Worm (Caenorhabditis elegans) whole organism, midembryonic: ENCODE results near the gene del-5.

Experiments
- T22C8.4 ChIP-seq: fragments of 200-800 bp; sonication (Bioruptor generic); IDR thresholded peaks from 2 replicates; pipeline ENCODE4 v1.3.6; 2022; ENCODE audit warnings: missing genetic modification characterization, missing compliant biosample characterization
- cog-1 ChIP-seq: sonication (generic microtip); optimal IDR thresholded peaks from 2 replicates; lab custom pipeline; 2016; ENCODE audit warnings: missing genetic modification characterization, missing compliant biosample characterization
- flt-1 ChIP-seq: fragments of 200-800 bp; sonication (Bioruptor generic); IDR thresholded peaks from 2 replicates; pipeline ENCODE4 v1.3.6; 2022; ENCODE audit warnings: missing genetic modification characterization, missing compliant biosample characterization
- klf-2 ChIP-seq: fragments of 200-800 bp; sonication (Bioruptor generic); conservative IDR thresholded peaks from 2 replicates; pipeline ENCODE4 v1.3.6; 2022; ENCODE audit warnings: missing genetic modification reagents, missing genetic modification characterization, missing compliant biosample characterization
- med-1 ChIP-seq: sonication (generic microtip); optimal IDR thresholded peaks from 2 replicates; lab custom pipeline; 2017; ENCODE audit warnings: missing genetic modification characterization, mild to moderate bottlenecking, missing compliant biosample characterization, antibody characterized with exemption, missing genetic modification reagents; ENCODE audit not compliant: insufficient read depth
- ref-1 ChIP-seq: fragments of 200-800 bp; sonication (Bioruptor generic); conservative IDR thresholded peaks from 2 replicates; pipeline ENCODE4 v1.3.6; 2022; ENCODE audit warnings: missing genetic modification reagents, missing genetic modification characterization, missing compliant biosample characterization
- tab-1 ChIP-seq: fragments of 200-800 bp; sonication (Bioruptor generic); IDR thresholded peaks from 2 replicates; pipeline ENCODE4 v1.3.6; 2022; ENCODE audit warnings: missing genetic modification characterization, missing compliant biosample characterization
- ztf-23 ChIP-seq: fragments of 200-800 bp; sonication (Bioruptor generic); IDR thresholded peaks from 2 replicates; pipeline ENCODE4 v1.3.6; 2022; ENCODE audit warnings: missing genetic modification reagents, missing genetic modification characterization, missing compliant biosample characterization
- ztf-29 ChIP-seq: fragments of 200-800 bp; sonication (Bioruptor generic); IDR thresholded peaks from 2 replicates; pipeline ENCODE4 v1.3.6; 2022; ENCODE audit warnings: missing genetic modification reagents, missing genetic modification characterization, missing compliant biosample characterization

Gene del-5

ce11 chrX:10991352-10992172 is 16.4 kb downstream of the del-5 start:
- no peak for TF ChIP-seq ztf-23 (GFP tag; lab: Robert Waterston, UW)
- no peak for TF ChIP-seq ztf-29 (GFP tag; lab: Robert Waterston, UW)
- TF ChIP-seq T22C8.4 (GFP tag; lab: Robert Waterston, UW): no peak

DNA sequence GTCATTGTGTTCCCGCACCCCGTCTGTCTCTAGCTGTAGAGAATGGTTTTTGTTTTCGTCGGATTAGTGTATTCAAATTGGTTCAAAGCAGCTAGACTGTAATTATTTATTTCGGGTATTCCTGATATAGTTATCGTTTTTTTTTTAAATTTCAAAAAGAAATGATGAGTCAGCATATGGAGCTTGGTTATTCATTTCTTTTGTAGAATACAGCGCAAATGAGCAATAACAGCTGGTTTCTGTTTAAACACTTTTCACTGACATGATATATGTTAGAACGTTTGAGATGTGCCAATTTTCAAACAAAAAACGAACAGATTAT is 17.2 kb downstream of the del-5 start:
- no peak for TF ChIP-seq ztf-23 (GFP tag; lab: Robert Waterston, UW)
- no peak for TF ChIP-seq ztf-29 (GFP tag; lab: Robert Waterston, UW)
- no peak for TF ChIP-seq flt-1 (GFP tag; lab: Robert Waterston, UW)
- no peak for TF ChIP-seq klf-2
- TF ChIP-seq tab-1 (GFP tag; lab: Robert Waterston, UW): no peak
- no peak for TF ChIP-seq cog-1 (tag; lab: Kevin White, UChicago)
- TF ChIP-seq T22C8.4 (GFP tag; lab: Robert Waterston, UW): no peak
- no peak for TF ChIP-seq ref-1 (GFP tag; lab: Robert Waterston, UW)
- no peak for TF ChIP-seq med-1

- peak; percentile 34 for TF ChIP-seq cog-1 (tag; lab: Kevin White, UChicago)
- TF ChIP-seq T22C8.4 (GFP tag; lab: Robert Waterston, UW): no peak
- TF ChIP-seq flt-1 (GFP tag; lab: Robert Waterston, UW): peak; percentile 68
These were observed 17.7 kb downstream of the del-5 start for ce11 chrX:10990159-10990854.

- no peak for TF ChIP-seq med-1
- TF ChIP-seq ref-1 (GFP tag; lab: Robert Waterston, UW): no peak
- no peak for TF ChIP-seq flt-1 (GFP tag; lab: Robert Waterston, UW)
- TF ChIP-seq ztf-23 (GFP tag; lab: Robert Waterston, UW): no peak
- TF ChIP-seq cog-1 (tag; lab: Kevin White, UChicago): no peak
- TF ChIP-seq klf-2: no peak
- TF ChIP-seq ztf-29 (GFP tag; lab: Robert Waterston, UW): no peak
- no peak for TF ChIP-seq tab-1 (GFP tag; lab: Robert Waterston, UW)
- TF ChIP-seq T22C8.4 (GFP tag; lab: Robert Waterston, UW): no peak
These were observed 18.7 kb downstream of the del-5 start for ce11 chrX:10989286-10989685.

ce11 chrX:10982051-10982450 is 25.9 kb downstream of the del-5 start, which contains the start of gene ver-4:
ver-4 (plus strand) TSS chrX:10982351.
- no peak for TF ChIP-seq tab-1 (GFP tag; lab: Robert Waterston, UW)
- no peak for TF ChIP-seq klf-2
- TF ChIP-seq T22C8.4 (GFP tag; lab: Robert Waterston, UW): no peak
- no peak for TF ChIP-seq med-1
- TF ChIP-seq ztf-29 (GFP tag; lab: Robert Waterston, UW): no peak
- no peak for TF ChIP-seq flt-1 (GFP tag; lab: Robert Waterston, UW)
- no peak for TF ChIP-seq ref-1 (GFP tag; lab: Robert Waterston, UW)
- TF ChIP-seq ztf-23 (GFP tag; lab: Robert Waterston, UW): no peak
- no peak for TF ChIP-seq cog-1 (tag; lab: Kevin White, UChicago)

DNA sequence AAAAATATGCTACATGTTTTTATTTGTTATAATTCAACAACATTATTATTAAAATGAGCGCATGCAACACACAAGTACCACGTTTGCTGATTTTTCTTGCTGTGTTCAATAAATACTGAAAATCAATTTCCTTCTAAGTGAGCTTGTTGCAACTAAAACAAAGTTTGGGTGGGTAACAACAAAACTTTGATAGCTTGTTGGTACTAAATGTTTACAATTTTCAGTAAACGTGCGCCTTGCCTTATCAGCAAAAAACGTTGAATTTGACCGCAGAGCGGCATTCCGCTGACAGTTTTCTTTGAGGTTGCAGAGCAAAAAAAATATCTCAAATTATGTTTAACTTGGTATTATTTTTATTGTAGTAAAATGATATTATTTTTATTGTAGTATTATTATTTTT is 26.6 kb downstream of the del-5 start:
- TF ChIP-seq ref-1 (GFP tag; lab: Robert Waterston, UW) (no peak), ztf-23 (GFP tag; lab: Robert Waterston, UW) (no peak), ztf-29 (GFP tag; lab: Robert Waterston, UW) (no peak), cog-1 (tag; lab: Kevin White, UChicago) (no peak), T22C8.4 (GFP tag; lab: Robert Waterston, UW) (no peak), flt-1 (GFP tag; lab: Robert Waterston, UW) (no peak), tab-1 (GFP tag; lab: Robert Waterston, UW) (no peak), klf-2 (no peak), med-1 (no peak)

ce11 chrX:10979186-10979585 is 28.8 kb downstream of the del-5 start, which contains the start of gene pxn-2:
pxn-2 (minus strand) TSS chrX:10979286.
- TF ChIP-seq tab-1 (GFP tag; lab: Robert Waterston, UW) (no peak), ztf-23 (GFP tag; lab: Robert Waterston, UW) (no peak), ztf-29 (GFP tag; lab: Robert Waterston, UW) (no peak), med-1 (no peak), cog-1 (tag; lab: Kevin White, UChicago) (no peak), flt-1 (GFP tag; lab: Robert Waterston, UW) (no peak), ref-1 (GFP tag; lab: Robert Waterston, UW) (no peak), klf-2 (no peak), T22C8.4 (GFP tag; lab: Robert Waterston, UW) (no peak)

- TF ChIP-seq klf-2 (no peak), med-1 (no peak), T22C8.4 (GFP tag; lab: Robert Waterston, UW) (no peak), flt-1 (GFP tag; lab: Robert Waterston, UW) (no peak), ref-1 (GFP tag; lab: Robert Waterston, UW) (no peak), ztf-23 (GFP tag; lab: Robert Waterston, UW) (no peak), ztf-29 (GFP tag; lab: Robert Waterston, UW) (no peak), cog-1 (tag; lab: Kevin White, UChicago) (no peak), tab-1 (GFP tag; lab: Robert Waterston, UW) (no peak)
These were observed 31.4 kb downstream of the del-5 start for ce11 chrX:10976447-10977196.

DNA sequence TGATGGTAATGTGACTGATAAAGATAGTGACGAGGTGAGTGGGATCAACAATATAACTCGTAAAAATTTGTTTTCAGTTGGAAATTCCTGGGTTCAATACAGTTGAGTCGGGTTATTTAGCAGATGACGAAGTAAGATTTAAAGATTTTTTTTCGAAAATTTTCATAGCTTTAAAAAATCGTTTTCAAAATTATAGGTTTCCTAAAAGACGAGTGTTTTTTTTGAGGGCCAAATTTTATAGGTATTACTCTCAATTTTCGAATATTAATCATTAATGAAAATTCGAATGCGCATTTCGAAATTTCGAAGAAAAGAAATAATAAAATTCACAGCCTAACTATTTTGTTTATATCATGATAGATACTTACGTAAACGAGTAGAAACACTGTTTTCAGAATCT is 36.9 kb downstream of the del-5 start:
- TF ChIP-seq klf-2: no peak
- no peak for TF ChIP-seq flt-1 (GFP tag; lab: Robert Waterston, UW)
- TF ChIP-seq cog-1 (tag; lab: Kevin White, UChicago): no peak
- TF ChIP-seq ztf-23 (GFP tag; lab: Robert Waterston, UW): no peak
- TF ChIP-seq med-1: no peak
- TF ChIP-seq ref-1 (GFP tag; lab: Robert Waterston, UW): no peak
- no peak for TF ChIP-seq T22C8.4 (GFP tag; lab: Robert Waterston, UW)
- TF ChIP-seq ztf-29 (GFP tag; lab: Robert Waterston, UW): no peak
- TF ChIP-seq tab-1 (GFP tag; lab: Robert Waterston, UW): no peak
